Fruit fly (Drosophila melanogaster) whole organism, embryonic: Measurements from ENCODE around the gene CG9782.

Source experiments
- Adf1 ChIP-seq: fragments of 200-800 bp; sonication (Bioruptor generic); IDR thresholded peaks from 2 replicates; pipeline ENCODE4 v1.3.6; 2022; ENCODE audit warnings: missing biosample characterization, missing genetic modification characterization
- Antp ChIP-seq: fragments of 200-800 bp; sonication (Bioruptor generic); optimal IDR thresholded peaks from 3 replicates; lab custom pipeline; 2016; ENCODE audit warnings: missing biosample characterization, missing genetic modification characterization
- B-H1 ChIP-seq: fragments of 200-800 bp; sonication (Bioruptor generic); IDR thresholded peaks from 3 replicates; pipeline ENCODE4 v1.3.6; 2022; ENCODE audit warnings: missing biosample characterization, missing genetic modification characterization
- B-H2 ChIP-seq: fragments of 200-800 bp; sonication (Bioruptor generic); optimal IDR thresholded peaks from 2 replicates; lab custom pipeline; 2018; ENCODE audit warnings: missing biosample characterization, mild to moderate bottlenecking, missing genetic modification characterization
- Blimp-1 ChIP-seq: fragments of 200-800 bp; sonication (Bioruptor generic); optimal IDR thresholded peaks from 3 replicates; lab custom pipeline; 2018; ENCODE audit warnings: missing biosample characterization, missing genetic modification characterization, mild to moderate bottlenecking, moderate library complexity, missing genetic modification reagents
- CG10267 ChIP-seq: fragments of 200-800 bp; sonication (Bioruptor generic); optimal IDR thresholded peaks from 2 replicates; lab custom pipeline; 2018; ENCODE audit warnings: missing biosample characterization, mild to moderate bottlenecking, missing genetic modification characterization, moderate library complexity
- CG11093 ChIP-seq: fragments of 200-800 bp; sonication (Bioruptor generic); IDR thresholded peaks from 3 replicates; pipeline ENCODE4 v1.3.6; 2022; ENCODE audit warnings: missing biosample characterization, missing genetic modification characterization
- CG11398 ChIP-seq: fragments of 200-800 bp; sonication (Bioruptor generic); optimal IDR thresholded peaks from 2 replicates; lab custom pipeline; 2016; ENCODE audit warnings: missing biosample characterization, missing genetic modification characterization
- CG11456 ChIP-seq: fragments of 200-800 bp; sonication (Bioruptor generic); IDR thresholded peaks from 3 replicates; pipeline ENCODE4 v1.3.6; 2022; ENCODE audit warnings: missing biosample characterization, missing genetic modification characterization
- CG13894 ChIP-seq: fragments of 200-800 bp; sonication (Bioruptor generic); optimal IDR thresholded peaks from 3 replicates; lab custom pipeline; 2018; ENCODE audit warnings: missing biosample characterization, mild to moderate bottlenecking, missing genetic modification characterization, moderate library complexity
- CG14860 ChIP-seq: fragments of 200-800 bp; sonication (Bioruptor generic); IDR thresholded peaks from 3 replicates; pipeline ENCODE4 v1.3.6; 2022; ENCODE audit warnings: missing biosample characterization, missing genetic modification characterization; ENCODE audit not compliant: partially characterized antibody
- CG17568 ChIP-seq: fragments of 200-800 bp; sonication (Bioruptor generic); optimal IDR thresholded peaks from 2 replicates; lab custom pipeline; 2018; ENCODE audit warnings: missing biosample characterization, mild to moderate bottlenecking, missing genetic modification characterization, moderate library complexity
- CG32767 ChIP-seq: fragments of 200-800 bp; sonication (Bioruptor generic); IDR thresholded peaks from 2 replicates; pipeline ENCODE4 v1.3.6; 2022; ENCODE audit warnings: missing biosample characterization, missing genetic modification characterization
- CG32772 ChIP-seq: fragments of 200-800 bp; sonication (Bioruptor generic); IDR thresholded peaks from 2 replicates; pipeline ENCODE4 v1.3.6; 2022; ENCODE audit warnings: missing biosample characterization, missing genetic modification characterization
- CG3407 ChIP-seq: fragments of 200-800 bp; sonication (Bioruptor generic); optimal IDR thresholded peaks from 2 replicates; lab custom pipeline; 2018; ENCODE audit warnings: missing biosample characterization, mild to moderate bottlenecking, missing genetic modification characterization
- CG4617 ChIP-seq: fragments of 200-800 bp; sonication (Bioruptor generic); optimal IDR thresholded peaks from 3 replicates; lab custom pipeline; 2016; ENCODE audit warnings: missing biosample characterization, missing genetic modification characterization, borderline replicate concordance
- CG5953 ChIP-seq: fragments of 200-800 bp; sonication (Bioruptor generic); IDR thresholded peaks from 2 replicates; pipeline ENCODE4 v1.3.6; 2022; ENCODE audit warnings: missing biosample characterization, missing genetic modification characterization
- CG6683 ChIP-seq: fragments of 200-800 bp; sonication (Bioruptor generic); optimal IDR thresholded peaks from 2 replicates; lab custom pipeline; 2017; ENCODE audit warnings: missing biosample characterization, mild to moderate bottlenecking, missing genetic modification characterization, missing genetic modification reagents
- CG9817 ChIP-seq: fragments of 200-800 bp; sonication (Bioruptor generic); optimal IDR thresholded peaks from 2 replicates; lab custom pipeline; 2018; ENCODE audit warnings: missing biosample characterization, mild to moderate bottlenecking, missing genetic modification characterization, moderate library complexity
- Doc3 ChIP-seq: fragments of 200-800 bp; sonication (Bioruptor generic); IDR thresholded peaks from 3 replicates; pipeline ENCODE4 v1.3.6; 2022; ENCODE audit warnings: missing biosample characterization, missing genetic modification characterization; ENCODE audit not compliant: partially characterized antibody
- Gug ChIP-seq: fragments of 200-800 bp; sonication (Bioruptor generic); IDR thresholded peaks from 4 replicates; pipeline ENCODE4 v1.3.6; 2022; ENCODE audit warnings: missing biosample characterization, missing genetic modification characterization
- Lhr ChIP-seq: fragments of 200-800 bp; sonication (Bioruptor generic); optimal IDR thresholded peaks from 3 replicates; lab custom pipeline; 2017; ENCODE audit warnings: mild to moderate bottlenecking, missing biosample characterization, missing genetic modification reagents, missing genetic modification characterization
- Med ChIP-seq: fragments of 200-800 bp; sonication (Bioruptor generic); peaks from one replicate; lab custom pipeline; 2016; ENCODE audit warnings: missing biosample characterization, missing genetic modification characterization, mild to moderate bottlenecking, inconsistent platforms, moderate library complexity
- Mrtf ChIP-seq: fragments of 200-800 bp; sonication (Bioruptor generic); IDR thresholded peaks from 3 replicates; pipeline ENCODE4 v1.3.6; 2022; ENCODE audit warnings: missing biosample characterization, missing genetic modification characterization
- Pdp1 ChIP-seq, 2 experiments: fragments of 200-800 bp; sonication (Bioruptor generic); optimal IDR thresholded peaks; 3 replicates each; lab custom pipeline; 2016; ENCODE audit warnings: missing biosample characterization in 2 of 2, missing genetic modification characterization in 2 of 2, mild to moderate bottlenecking in 1 of 2, moderate library complexity in 1 of 2
- Sry-δ ChIP-seq: fragments of 200-800 bp; sonication (Bioruptor generic); optimal IDR thresholded peaks from 2 replicates; lab custom pipeline; 2016; ENCODE audit warnings: missing biosample characterization, missing genetic modification characterization
- Xbp1 ChIP-seq: fragments of 200-800 bp; sonication (Bioruptor generic); optimal IDR thresholded peaks from 3 replicates; lab custom pipeline; 2016; ENCODE audit warnings: missing biosample characterization, mild to moderate bottlenecking, missing genetic modification characterization
- abd-A ChIP-seq: fragments of 200-800 bp; sonication (Bioruptor generic); optimal IDR thresholded peaks from 3 replicates; lab custom pipeline; 2019; ENCODE audit warnings: missing biosample characterization, mild to moderate bottlenecking, missing genetic modification characterization, moderate library complexity
- cad ChIP-seq: fragments of >200 bp; optimal IDR thresholded peaks from 2 replicates; lab custom pipeline; 2017; ENCODE audit warnings: missing biosample characterization, missing genetic modification characterization
- caup ChIP-seq: fragments of 200-800 bp; sonication (Bioruptor generic); optimal IDR thresholded peaks from 3 replicates; lab custom pipeline; 2017; ENCODE audit warnings: missing biosample characterization, mild to moderate bottlenecking, missing genetic modification characterization, moderate library complexity; ENCODE audit not compliant: severe bottlenecking
- chinmo ChIP-seq: fragments of 200-800 bp; sonication (Bioruptor generic); IDR thresholded peaks from 4 replicates; pipeline ENCODE4 v1.3.6; 2022; ENCODE audit warnings: missing biosample characterization, missing genetic modification characterization; ENCODE audit not compliant: partially characterized antibody
- crp ChIP-seq, 2 experiments: fragments of 200-800 bp; sonication (Bioruptor generic); optimal IDR thresholded peaks; 2 replicates in 1 of 2; 3 replicates in 1 of 2; lab custom pipeline; 2017; ENCODE audit warnings: missing biosample characterization in 2 of 2, missing genetic modification characterization in 2 of 2, mild to moderate bottlenecking in 1 of 2, moderate library complexity in 1 of 2
- dimm ChIP-seq: fragments of 200-800 bp; sonication (Bioruptor generic); IDR thresholded peaks from 2 replicates; pipeline ENCODE4 v1.3.6; 2022; ENCODE audit warnings: missing biosample characterization, missing genetic modification characterization
- dm ChIP-seq: fragments of 200-800 bp; sonication (Bioruptor generic); optimal IDR thresholded peaks from 3 replicates; lab custom pipeline; 2016; ENCODE audit warnings: missing biosample characterization, missing genetic modification characterization
- ftz-f1 ChIP-seq: fragments of 200-800 bp; sonication (Bioruptor generic); optimal IDR thresholded peaks from 2 replicates; lab custom pipeline; 2016; ENCODE audit warnings: missing biosample characterization, missing genetic modification characterization
- grn ChIP-seq: fragments of 200-800 bp; sonication (Bioruptor generic); optimal IDR thresholded peaks from 3 replicates; lab custom pipeline; 2017; ENCODE audit warnings: missing biosample characterization, missing genetic modification characterization
- lbe ChIP-seq: fragments of 200-800 bp; sonication (Bioruptor generic); optimal IDR thresholded peaks from 2 replicates; lab custom pipeline; 2016; ENCODE audit warnings: missing biosample characterization, mild to moderate bottlenecking, missing genetic modification characterization
- nom ChIP-seq: fragments of 200-800 bp; sonication (Bioruptor generic); optimal IDR thresholded peaks from 2 replicates; lab custom pipeline; 2017; ENCODE audit warnings: missing biosample characterization, missing genetic modification characterization, mild to moderate bottlenecking, moderate library complexity, missing genetic modification reagents
- onecut ChIP-seq: fragments of 200-800 bp; sonication (Bioruptor generic); IDR thresholded peaks from 2 replicates; pipeline ENCODE4 v1.3.6; 2022; ENCODE audit warnings: missing biosample characterization, missing genetic modification characterization
- p53 ChIP-seq: fragments of 200-800 bp; sonication (Bioruptor generic); optimal IDR thresholded peaks from 2 replicates; lab custom pipeline; 2016; ENCODE audit warnings: missing biosample characterization, missing genetic modification characterization
- ssp ChIP-seq: fragments of 200-800 bp; sonication (Bioruptor generic); IDR thresholded peaks from 2 replicates; pipeline ENCODE4 v1.3.6; 2022; ENCODE audit warnings: missing biosample characterization, missing genetic modification characterization
- vfl ChIP-seq: fragments of 200-800 bp; sonication (Bioruptor generic); optimal IDR thresholded peaks from 2 replicates; lab custom pipeline; 2016; ENCODE audit warnings: missing biosample characterization, missing genetic modification characterization
- vvl ChIP-seq: fragments of 200-800 bp; sonication (Bioruptor generic); IDR thresholded peaks from 2 replicates; pipeline ENCODE4 v1.3.6; 2022; ENCODE audit warnings: missing biosample characterization, missing genetic modification characterization
- yki ChIP-seq: fragments of >200 bp; optimal IDR thresholded peaks from 3 replicates; lab custom pipeline; 2018
- z ChIP-seq: fragments of 200-800 bp; sonication (Bioruptor generic); IDR thresholded peaks from 3 replicates; pipeline ENCODE4 v1.3.6; 2022; ENCODE audit warnings: missing biosample characterization, missing genetic modification characterization

Gene CG9782

dm6 chrX:16623524-16623923, 2.1 kb upstream of the CG9782 start:
- TF ChIP-seq CG13894 (tag; lab: Kevin White, UChicago), result peak; percentile 80
- no peak for TF ChIP-seq Doc3 (GFP tag; lab: Robert Waterston, UW)
- TF ChIP-seq Xbp1 (GFP tag; lab: Kevin White, UChicago), result no peak
- TF ChIP-seq chinmo (GFP tag; lab: Robert Waterston, UW), result peak; percentile 41; the same call in 1 of the 4 replicates
- no peak for TF ChIP-seq ftz-f1 (GFP tag; lab: Kevin White, UChicago)
- TF ChIP-seq abd-A (tag; lab: Kevin White, UChicago), result peak; percentile 63
- TF ChIP-seq yki (lab: Kevin White, UChicago), result no peak
- peak; percentile 16 for TF ChIP-seq grn (GFP tag; lab: Kevin White, UChicago)
- TF ChIP-seq Adf1 (GFP tag; lab: Robert Waterston, UW), result no peak
- no peak for TF ChIP-seq vfl
- no peak for TF ChIP-seq lbe (GFP tag; lab: Kevin White, UChicago)
- no peak for TF ChIP-seq Mrtf (GFP tag; lab: Robert Waterston, UW)
- peak; percentile 22 for TF ChIP-seq Med (GFP tag; lab: Kevin White, UChicago)
- TF ChIP-seq dimm (GFP tag; lab: Robert Waterston, UW), result no peak
- TF ChIP-seq crp (GFP tag; optimal IDR thresholded peaks at IDR 0.05; lab: Kevin White, UChicago), result no peak

dm6 chrX:16618724-16619123, 2.7 kb downstream of the CG9782 start:
- no peak for TF ChIP-seq dm (GFP tag; lab: Kevin White, UChicago)
- 0 out of 4 replicates have a peak, but pooled peaks have one; percentile 51 for TF ChIP-seq chinmo (GFP tag; lab: Robert Waterston, UW)
- no peak for TF ChIP-seq CG10267
- TF ChIP-seq CG11093, result no peak
- no peak for TF ChIP-seq onecut
- TF ChIP-seq CG4617 (GFP tag; lab: Kevin White, UChicago), result no peak
- TF ChIP-seq Mrtf (GFP tag; lab: Robert Waterston, UW), result no peak
- TF ChIP-seq Pdp1 (GFP tag; optimal IDR thresholded peaks at IDR 0.05; lab: Kevin White, UChicago), result peak in 1 of 2 experiments; percentile 53
- no peak for TF ChIP-seq B-H1 (GFP tag; lab: Robert Waterston, UW)
- no peak for TF ChIP-seq vvl (GFP tag; lab: Robert Waterston, UW)
- peak; percentile 5 for TF ChIP-seq Blimp-1 (GFP tag; lab: Kevin White, UChicago)
- peak; percentile 48 for TF ChIP-seq nom (GFP tag; lab: Kevin White, UChicago)

- TF ChIP-seq Sry-δ (GFP tag; lab: Kevin White, UChicago), result no peak
- TF ChIP-seq caup (GFP tag; lab: Kevin White, UChicago), result no peak
- no peak for TF ChIP-seq Antp (GFP tag; lab: Kevin White, UChicago)
- no peak for TF ChIP-seq CG17568 (GFP tag; lab: Kevin White, UChicago)
- no peak for TF ChIP-seq CG3407 (GFP tag; lab: Kevin White, UChicago)
- peak; percentile 85 for TF ChIP-seq Blimp-1 (GFP tag; lab: Kevin White, UChicago)
- TF ChIP-seq cad (GFP tag; lab: Kevin White, UChicago), result no peak
- TF ChIP-seq z (GFP tag; lab: Robert Waterston, UW), result no peak
- TF ChIP-seq CG6683, result no peak
- TF ChIP-seq Lhr (GFP tag; lab: Kevin White, UChicago), result no peak
- no peak for TF ChIP-seq CG32772
- peak; percentile 16 for TF ChIP-seq abd-A (tag; lab: Kevin White, UChicago)
- no peak for TF ChIP-seq Gug (GFP tag; lab: Robert Waterston, UW)
- TF ChIP-seq p53 (GFP tag; lab: Kevin White, UChicago), result no peak
- no peak for TF ChIP-seq CG5953 (GFP tag; lab: Robert Waterston, UW)
- no peak for TF ChIP-seq CG9817 (tag; lab: Kevin White, UChicago)
- no peak for TF ChIP-seq ssp (GFP tag; lab: Robert Waterston, UW)
- no peak for TF ChIP-seq CG11398
- no peak for TF ChIP-seq CG11456
- TF ChIP-seq CG32767 (GFP tag; lab: Robert Waterston, UW), result no peak
- TF ChIP-seq B-H2 (GFP tag; lab: Kevin White, UChicago), result no peak
- no peak for TF ChIP-seq CG14860 (GFP tag; lab: Robert Waterston, UW)
Measured at dm6 chrX:16616773-16617738, 4.3 kb downstream of the CG9782 start.
